Fruit fly (Drosophila melanogaster) whole organism, embryonic: ENCODE data around the gene mei-218.

Source experiments
- Abd-B ChIP-seq: fragments of 200-800 bp; sonication (Bioruptor generic); optimal IDR thresholded peaks from 2 replicates; lab custom pipeline; 2018; ENCODE audit warnings: missing biosample characterization, mild to moderate bottlenecking, missing genetic modification characterization, moderate library complexity
- CG10209 ChIP-seq: fragments of 200-800 bp; sonication (Bioruptor generic); optimal IDR thresholded peaks from 3 replicates; lab custom pipeline; 2017; ENCODE audit warnings: missing biosample characterization, mild to moderate bottlenecking, missing genetic modification characterization, missing genetic modification reagents
- CG10654 ChIP-seq: fragments of 200-800 bp; sonication (Bioruptor generic); optimal IDR thresholded peaks from 2 replicates; lab custom pipeline; 2016; ENCODE audit warnings: missing biosample characterization, missing genetic modification characterization
- CG11085 ChIP-seq: fragments of 200-800 bp; sonication (Bioruptor generic); IDR thresholded peaks from 2 replicates; pipeline ENCODE4 v1.3.6; 2022; ENCODE audit warnings: missing biosample characterization, missing genetic modification characterization
- CG11247 ChIP-seq: fragments of 200-800 bp; sonication (Bioruptor generic); IDR thresholded peaks from 2 replicates; pipeline ENCODE4 v1.3.6; 2022; ENCODE audit warnings: missing biosample characterization, missing genetic modification characterization
- CG11504 ChIP-seq: fragments of 200-800 bp; sonication (Bioruptor generic); optimal IDR thresholded peaks from 3 replicates; lab custom pipeline; 2019; ENCODE audit warnings: missing biosample characterization, mild to moderate bottlenecking, missing genetic modification characterization, moderate library complexity
- CG11723 ChIP-seq: fragments of 200-800 bp; sonication (Bioruptor generic); optimal IDR thresholded peaks from 2 replicates; lab custom pipeline; 2017; ENCODE audit warnings: missing biosample characterization, mild to moderate bottlenecking, missing genetic modification characterization
- CG12299 ChIP-seq: fragments of 200-800 bp; sonication (Bioruptor generic); optimal IDR thresholded peaks from 2 replicates; lab custom pipeline; 2018; ENCODE audit warnings: missing biosample characterization, mild to moderate bottlenecking, missing genetic modification characterization
- CG12942 ChIP-seq: fragments of 200-800 bp; sonication (Bioruptor generic); optimal IDR thresholded peaks from 3 replicates; lab custom pipeline; 2016; ENCODE audit warnings: missing biosample characterization, missing genetic modification characterization
- CG13287 ChIP-seq: fragments of 200-800 bp; sonication (Bioruptor generic); IDR thresholded peaks from 2 replicates; pipeline ENCODE4 v1.3.6; 2022; ENCODE audit warnings: missing biosample characterization, missing genetic modification characterization; ENCODE audit not compliant: partially characterized antibody
- CG15073 ChIP-seq: fragments of 200-800 bp; sonication (Bioruptor generic); optimal IDR thresholded peaks from 2 replicates; lab custom pipeline; 2016; ENCODE audit warnings: missing biosample characterization, missing genetic modification characterization
- CG15696 ChIP-seq: fragments of 200-800 bp; sonication (Bioruptor generic); optimal IDR thresholded peaks from 2 replicates; lab custom pipeline; 2019; ENCODE audit warnings: missing biosample characterization, mild to moderate bottlenecking, missing genetic modification characterization, moderate library complexity
- CG17568 ChIP-seq: fragments of 200-800 bp; sonication (Bioruptor generic); optimal IDR thresholded peaks from 2 replicates; lab custom pipeline; 2018; ENCODE audit warnings: missing biosample characterization, mild to moderate bottlenecking, missing genetic modification characterization, moderate library complexity
- CG2875 ChIP-seq: fragments of 200-800 bp; sonication (Bioruptor generic); optimal IDR thresholded peaks from 2 replicates; lab custom pipeline; 2017; ENCODE audit warnings: missing biosample characterization, mild to moderate bottlenecking, missing genetic modification characterization, missing genetic modification reagents
- CG32772 ChIP-seq: fragments of 200-800 bp; sonication (Bioruptor generic); IDR thresholded peaks from 2 replicates; pipeline ENCODE4 v1.3.6; 2022; ENCODE audit warnings: missing biosample characterization, missing genetic modification characterization
- CG33557 ChIP-seq: fragments of 200-800 bp; sonication (Bioruptor generic); optimal IDR thresholded peaks from 2 replicates; lab custom pipeline; 2019; ENCODE audit warnings: missing biosample characterization, mild to moderate bottlenecking, missing genetic modification characterization, moderate library complexity
- CG34376 ChIP-seq: fragments of 200-800 bp; sonication (Bioruptor generic); optimal IDR thresholded peaks from 2 replicates; lab custom pipeline; 2018; ENCODE audit warnings: missing biosample characterization, mild to moderate bottlenecking, missing genetic modification characterization
- CG9727 ChIP-seq: fragments of 200-800 bp; sonication (Bioruptor generic); optimal IDR thresholded peaks from 3 replicates; lab custom pipeline; 2017; ENCODE audit warnings: missing biosample characterization, mild to moderate bottlenecking, missing genetic modification characterization
- D ChIP-seq, 2 experiments: fragments of 200-800 bp in 1 of 2; fragments of >200 bp in 1 of 2; sonication (Bioruptor generic) in 1 of 2; optimal IDR thresholded peaks; 2 replicates in 1 of 2; 3 replicates in 1 of 2; lab custom pipeline; 2017; ENCODE audit warnings: mild to moderate bottlenecking in 1 of 2, missing biosample characterization in 1 of 2, missing genetic modification characterization in 1 of 2, missing genetic modification reagents in 1 of 2
- Hand ChIP-seq: fragments of 200-800 bp; sonication (Bioruptor generic); optimal IDR thresholded peaks from 2 replicates; lab custom pipeline; 2017; ENCODE audit warnings: mild to moderate bottlenecking, missing biosample characterization, missing genetic modification reagents, missing genetic modification characterization
- Hey ChIP-seq: fragments of 200-800 bp; sonication (Bioruptor generic); optimal IDR thresholded peaks from 3 replicates; lab custom pipeline; 2018; ENCODE audit warnings: missing biosample characterization, mild to moderate bottlenecking, missing genetic modification characterization
- Jarid2 ChIP-seq: fragments of 200-800 bp; sonication (Bioruptor generic); optimal IDR thresholded peaks from 3 replicates; lab custom pipeline; 2017; ENCODE audit warnings: mild to moderate bottlenecking, missing biosample characterization, missing genetic modification reagents, missing genetic modification characterization
- Kr ChIP-seq: fragments of 200-800 bp; sonication (Bioruptor generic); optimal IDR thresholded peaks from 2 replicates; lab custom pipeline; 2017; ENCODE audit warnings: missing biosample characterization, mild to moderate bottlenecking, missing genetic modification characterization
- Lhr ChIP-seq: fragments of 200-800 bp; sonication (Bioruptor generic); optimal IDR thresholded peaks from 3 replicates; lab custom pipeline; 2017; ENCODE audit warnings: mild to moderate bottlenecking, missing biosample characterization, missing genetic modification reagents, missing genetic modification characterization
- Nf-YA ChIP-seq: fragments of 200-800 bp; sonication (Bioruptor generic); IDR thresholded peaks from 2 replicates; pipeline ENCODE4 v1.3.6; 2022; ENCODE audit warnings: missing biosample characterization, missing genetic modification characterization
- Usf ChIP-seq: fragments of 200-800 bp; sonication (Bioruptor generic); optimal IDR thresholded peaks from 2 replicates; lab custom pipeline; 2017; ENCODE audit warnings: missing genotype, missing biosample characterization, missing genetic modification characterization
- Vsx1 ChIP-seq: fragments of 200-800 bp; sonication (Bioruptor generic); optimal IDR thresholded peaks from 2 replicates; lab custom pipeline; 2017; ENCODE audit warnings: missing biosample characterization, mild to moderate bottlenecking, missing genetic modification characterization, missing genetic modification reagents
- Xrp1 ChIP-seq: fragments of 200-800 bp; sonication (Bioruptor generic); IDR thresholded peaks from 2 replicates; pipeline ENCODE4 v1.3.6; 2022; ENCODE audit warnings: missing biosample characterization, missing genetic modification characterization
- ase ChIP-seq: fragments of 200-800 bp; sonication (Bioruptor generic); IDR thresholded peaks from 3 replicates; pipeline ENCODE4 v1.3.6; 2022; ENCODE audit warnings: missing biosample characterization, missing genetic modification characterization
- bowl ChIP-seq: fragments of 200-800 bp; sonication (Bioruptor generic); IDR thresholded peaks from 2 replicates; pipeline ENCODE4 v1.3.6; 2022; ENCODE audit warnings: missing biosample characterization, missing genetic modification characterization
- dan ChIP-seq: fragments of 200-800 bp; sonication (Bioruptor generic); IDR thresholded peaks from 2 replicates; pipeline ENCODE4 v1.3.6; 2022; ENCODE audit warnings: missing biosample characterization, missing genetic modification characterization
- danr ChIP-seq: fragments of 200-800 bp; sonication (Bioruptor generic); IDR thresholded peaks from 2 replicates; pipeline ENCODE4 v1.3.6; 2022; ENCODE audit warnings: missing biosample characterization, missing genetic modification characterization
- dysf ChIP-seq: fragments of 200-800 bp; sonication (Bioruptor generic); IDR thresholded peaks from 3 replicates; pipeline ENCODE4 v1.3.6; 2022; ENCODE audit warnings: missing biosample characterization, missing genetic modification characterization
- fd64A ChIP-seq: fragments of 200-800 bp; sonication (Bioruptor generic); optimal IDR thresholded peaks from 3 replicates; lab custom pipeline; 2018; ENCODE audit warnings: missing biosample characterization, mild to moderate bottlenecking, missing genetic modification characterization
- gcm2 ChIP-seq: fragments of 200-800 bp; sonication (Bioruptor generic); optimal IDR thresholded peaks from 2 replicates; lab custom pipeline; 2016; ENCODE audit warnings: missing biosample characterization, missing genetic modification characterization
- gro ChIP-seq: fragments of 200-800 bp; sonication (Bioruptor generic); optimal IDR thresholded peaks from 2 replicates; lab custom pipeline; 2016; ENCODE audit warnings: missing biosample characterization, missing genetic modification characterization
- gt ChIP-seq: fragments of 200-800 bp; sonication (Bioruptor generic); IDR thresholded peaks from 2 replicates; pipeline ENCODE4 v1.3.6; 2022; ENCODE audit warnings: missing biosample characterization, missing genetic modification characterization
- her ChIP-seq: fragments of 200-800 bp; sonication (Bioruptor generic); optimal IDR thresholded peaks from 2 replicates; lab custom pipeline; 2016; ENCODE audit warnings: missing biosample characterization, missing genetic modification characterization
- jing ChIP-seq: fragments of 200-800 bp; sonication (Bioruptor generic); optimal IDR thresholded peaks from 2 replicates; lab custom pipeline; 2018; ENCODE audit warnings: missing biosample characterization, mild to moderate bottlenecking, missing genetic modification characterization
- onecut ChIP-seq: fragments of 200-800 bp; sonication (Bioruptor generic); IDR thresholded peaks from 2 replicates; pipeline ENCODE4 v1.3.6; 2022; ENCODE audit warnings: missing biosample characterization, missing genetic modification characterization
- pb ChIP-seq: fragments of 200-800 bp; sonication (Bioruptor generic); optimal IDR thresholded peaks from 3 replicates; lab custom pipeline; 2016; ENCODE audit warnings: missing biosample characterization, missing genetic modification characterization
- peb ChIP-seq: fragments of 200-800 bp; sonication (Bioruptor generic); IDR thresholded peaks from 2 replicates; pipeline ENCODE4 v1.3.6; 2022; ENCODE audit warnings: missing biosample characterization, missing genetic modification characterization
- seq ChIP-seq: fragments of 200-800 bp; sonication (Bioruptor generic); IDR thresholded peaks from 2 replicates; pipeline ENCODE4 v1.3.6; 2022; ENCODE audit warnings: missing biosample characterization, missing genetic modification characterization
- trem ChIP-seq: fragments of 200-800 bp; optimal IDR thresholded peaks from 3 replicates; lab custom pipeline; 2019; ENCODE audit warnings: missing biosample characterization, mild to moderate bottlenecking, missing genetic modification characterization, moderate library complexity
- tx ChIP-seq: fragments of 200-800 bp; sonication (Bioruptor generic); optimal IDR thresholded peaks from 2 replicates; lab custom pipeline; 2016; ENCODE audit warnings: missing biosample characterization, missing genetic modification characterization
- unpg ChIP-seq: fragments of 200-800 bp; sonication (Bioruptor generic); optimal IDR thresholded peaks from 3 replicates; lab custom pipeline; 2018; ENCODE audit warnings: missing biosample characterization, mild to moderate bottlenecking, missing genetic modification characterization, moderate library complexity
- vvl ChIP-seq: fragments of 200-800 bp; sonication (Bioruptor generic); IDR thresholded peaks from 2 replicates; pipeline ENCODE4 v1.3.6; 2022; ENCODE audit warnings: missing biosample characterization, missing genetic modification characterization
- wek ChIP-seq: fragments of 200-800 bp; sonication (Bioruptor generic); optimal IDR thresholded peaks from 3 replicates; lab custom pipeline; 2018; ENCODE audit warnings: missing biosample characterization, mild to moderate bottlenecking, missing genetic modification characterization, moderate library complexity
- zen ChIP-seq: fragments of 200-800 bp; sonication (Bioruptor generic); optimal IDR thresholded peaks from 3 replicates; lab custom pipeline; 2018; ENCODE audit warnings: missing biosample characterization, mild to moderate bottlenecking, missing genetic modification characterization, moderate library complexity
- zfh2 ChIP-seq: fragments of 200-800 bp; sonication (Bioruptor generic); optimal IDR thresholded peaks from 2 replicates; lab custom pipeline; 2016; ENCODE audit warnings: missing biosample characterization, missing genetic modification characterization

mei-218 gene

DNA sequence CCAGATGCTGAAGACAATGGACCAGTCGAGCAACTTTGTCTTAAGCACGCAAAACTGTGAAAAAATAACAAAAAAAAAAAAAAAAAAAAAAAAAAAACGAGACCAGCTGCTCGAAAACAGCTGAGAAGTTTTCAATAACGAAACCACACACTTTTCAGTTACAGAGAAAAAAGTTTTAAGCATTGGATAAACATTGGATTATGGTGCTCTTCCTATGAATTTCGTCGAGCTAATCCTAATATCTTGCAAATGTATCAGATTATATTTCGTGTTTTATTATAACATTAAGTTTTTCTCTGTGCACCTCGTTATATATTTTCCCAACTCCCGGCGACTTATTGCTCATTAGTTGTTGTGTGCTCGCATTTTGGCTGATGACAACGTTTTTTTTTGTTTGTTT is 33.8 kb upstream of the mei-218 start (continued):
- TF ChIP-seq Nf-YA (GFP tag; lab: Robert Waterston, UW) (no peak), fd64A (no peak), onecut (GFP tag; lab: Robert Waterston, UW) (peak; percentile 23), Abd-B (GFP tag; lab: Kevin White, UChicago) (peak; percentile 25), CG32772 (peak; percentile 49; the same call in 1 of the 2 replicates), dan (GFP tag; lab: Robert Waterston, UW) (no peak), unpg (GFP tag; lab: Kevin White, UChicago) (peak; percentile 57), seq (GFP tag; lab: Robert Waterston, UW) (peak; percentile 16; the same call in 1 of the 2 replicates), ase (GFP tag; lab: Robert Waterston, UW) (peak; percentile 72), CG11247 (GFP tag; lab: Robert Waterston, UW) (peak; percentile 54; the same call in 1 of the 2 replicates), zen (tag; lab: Kevin White, UChicago) (no peak), trem (no peak), CG10654 (no peak), vvl (GFP tag; lab: Robert Waterston, UW) (peak; percentile 72), CG9727 (peak; percentile 13), CG12299 (tag; lab: Kevin White, UChicago) (no peak), jing (GFP tag; lab: Kevin White, UChicago) (no peak), her (GFP tag; lab: Kevin White, UChicago) (peak; percentile 27), Vsx1 (no peak), CG15073 (GFP tag; lab: Kevin White, UChicago) (no peak), tx (GFP tag; lab: Kevin White, UChicago) (peak; percentile 6), CG11085 (no peak), CG11723 (GFP tag; lab: Kevin White, UChicago) (no peak), gcm2 (GFP tag; lab: Kevin White, UChicago) (peak; percentile 11), zfh2 (GFP tag; lab: Kevin White, UChicago) (no peak), CG11504 (tag; lab: Kevin White, UChicago) (peak; percentile 65), dysf (peak; percentile 72), CG12942 (GFP tag; lab: Kevin White, UChicago) (peak; percentile 5), CG15696 (tag; lab: Kevin White, UChicago) (no peak), CG13287 (GFP tag; lab: Robert Waterston, UW) (no peak), bowl (GFP tag; lab: Robert Waterston, UW) (0 out of 2 replicates have a peak, but pooled peaks have one; percentile 23), pb (GFP tag; lab: Kevin White, UChicago) (peak; percentile 67), gro (peak; percentile 7), Hey (tag; lab: Kevin White, UChicago) (no peak), Hand (no peak), danr (GFP tag; lab: Robert Waterston, UW) (0 out of 2 replicates have a peak, but pooled peaks have one; percentile 6), CG10209 (peak; percentile 30), Lhr (GFP tag; lab: Kevin White, UChicago) (no peak), CG2875 (GFP tag; lab: Kevin White, UChicago) (no peak), Jarid2 (no peak), CG33557 (no peak), wek (GFP tag; lab: Kevin White, UChicago) (no peak), Xrp1 (GFP tag; lab: Robert Waterston, UW) (peak; percentile 67; the same call in 1 of the 2 replicates), Kr (no peak), Usf (GFP tag; lab: Kevin White, UChicago) (no peak), peb (GFP tag; lab: Robert Waterston, UW) (0 out of 2 replicates have a peak, but pooled peaks have one; percentile 19), D (optimal IDR thresholded peaks at IDR 0.05; lab: Kevin White, UChicago) (no peak), D (GFP tag; optimal IDR thresholded peaks at IDR 0.05; lab: Kevin White, UChicago) (no peak), CG34376 (GFP tag; lab: Kevin White, UChicago) (no peak), gt (no peak), CG17568 (GFP tag; lab: Kevin White, UChicago) (no peak)
